Fruit fly (Drosophila melanogaster) whole organism, pupa: ENCODE data around the gene CG5068.

Experiments used
- CG10348 ChIP-seq: fragments of 200-800 bp; sonication (Bioruptor generic); IDR thresholded peaks from 2 replicates; pipeline ENCODE4 v1.3.6; 2022; ENCODE audit warnings: missing biosample characterization, missing genetic modification characterization
- CG12605 ChIP-seq: fragments of 200-800 bp; sonication (Bioruptor generic); IDR thresholded peaks from 2 replicates; pipeline ENCODE4 v1.3.6; 2022; ENCODE audit warnings: missing biosample characterization, missing genetic modification characterization
- CG13204 ChIP-seq: fragments of 200-800 bp; sonication (Bioruptor generic); optimal IDR thresholded peaks from 2 replicates; lab custom pipeline; 2018; ENCODE audit warnings: missing biosample characterization, mild to moderate bottlenecking, missing genetic modification characterization, moderate library complexity
- CG14655 ChIP-seq: fragments of 200-800 bp; sonication (Bioruptor generic); optimal IDR thresholded peaks from 3 replicates; lab custom pipeline; 2017; ENCODE audit warnings: mild to moderate bottlenecking, missing biosample characterization, missing genetic modification reagents, missing genetic modification characterization
- CG15710 ChIP-seq: fragments of 200-800 bp; sonication (Bioruptor generic); optimal IDR thresholded peaks from 2 replicates; lab custom pipeline; 2018; ENCODE audit warnings: missing biosample characterization, mild to moderate bottlenecking, missing genetic modification characterization, moderate library complexity
- CG17806 ChIP-seq: fragments of 200-800 bp; sonication (Bioruptor generic); optimal IDR thresholded peaks from 2 replicates; lab custom pipeline; 2018; ENCODE audit warnings: missing biosample characterization, mild to moderate bottlenecking, missing genetic modification characterization, moderate library complexity
- CG32121 ChIP-seq: fragments of 200-800 bp; sonication (Bioruptor generic); IDR thresholded peaks from 2 replicates; pipeline ENCODE4 v1.3.6; 2022; ENCODE audit warnings: missing biosample characterization, missing genetic modification characterization
- CG34367 ChIP-seq: fragments of 200-800 bp; sonication (Bioruptor generic); optimal IDR thresholded peaks from 2 replicates; lab custom pipeline; 2018; ENCODE audit warnings: missing biosample characterization, mild to moderate bottlenecking, missing genetic modification characterization
- CG4496 ChIP-seq: fragments of 200-800 bp; sonication (Bioruptor generic); IDR thresholded peaks from 3 replicates; pipeline ENCODE4 v1.3.6; 2022; ENCODE audit warnings: missing biosample characterization, missing genetic modification characterization
- CG8159 ChIP-seq: fragments of 200-800 bp; sonication (Bioruptor generic); optimal IDR thresholded peaks from 3 replicates; lab custom pipeline; 2018; ENCODE audit warnings: missing biosample characterization, mild to moderate bottlenecking, missing genetic modification characterization, moderate library complexity
- CG8301 ChIP-seq: fragments of 200-800 bp; sonication (Bioruptor generic); optimal IDR thresholded peaks from 2 replicates; lab custom pipeline; 2018; ENCODE audit warnings: missing biosample characterization, mild to moderate bottlenecking, missing genetic modification characterization
- CG9948 ChIP-seq: fragments of 200-800 bp; sonication (Bioruptor generic); optimal IDR thresholded peaks from 2 replicates; lab custom pipeline; 2018; ENCODE audit warnings: missing biosample characterization, mild to moderate bottlenecking, missing genetic modification characterization, moderate library complexity
- D1 ChIP-seq: fragments of 200-800 bp; sonication (Bioruptor generic); optimal IDR thresholded peaks from 2 replicates; lab custom pipeline; 2018; ENCODE audit warnings: missing biosample characterization, mild to moderate bottlenecking, missing genetic modification characterization, moderate library complexity
- EcR ChIP-seq: fragments of 200-800 bp; sonication (Bioruptor generic); optimal IDR thresholded peaks from 3 replicates; lab custom pipeline; 2019; ENCODE audit warnings: missing biosample characterization, missing genetic modification characterization, mild to moderate bottlenecking, moderate library complexity, missing genetic modification reagents
- Ets98B ChIP-seq: fragments of 200-800 bp; sonication (Bioruptor generic); IDR thresholded peaks from 2 replicates; pipeline ENCODE4 v1.3.6; 2022; ENCODE audit warnings: missing biosample characterization, missing genetic modification characterization
- Pif1A ChIP-seq: fragments of 200-800 bp; sonication (Bioruptor generic); optimal IDR thresholded peaks from 3 replicates; lab custom pipeline; 2016; ENCODE audit warnings: missing biosample characterization, missing genetic modification characterization
- Pif1B ChIP-seq: fragments of 200-800 bp; sonication (Bioruptor generic); optimal IDR thresholded peaks from 3 replicates; lab custom pipeline; 2016; ENCODE audit warnings: missing biosample characterization, missing genetic modification characterization
- Snoo ChIP-seq: fragments of 200-800 bp; sonication (Bioruptor generic); optimal IDR thresholded peaks from 3 replicates; lab custom pipeline; 2017; ENCODE audit warnings: missing biosample characterization, mild to moderate bottlenecking, missing genetic modification characterization, inconsistent platforms
- fd96Ca ChIP-seq: fragments of 200-800 bp; sonication (Bioruptor generic); IDR thresholded peaks from 3 replicates; pipeline ENCODE4 v1.3.6; 2022; ENCODE audit warnings: missing biosample characterization, missing genetic modification characterization
- gl ChIP-seq: fragments of 200-800 bp; sonication (Bioruptor generic); optimal IDR thresholded peaks from 2 replicates; lab custom pipeline; 2018; ENCODE audit warnings: missing biosample characterization, mild to moderate bottlenecking, missing genetic modification characterization
- rn ChIP-seq: fragments of 200-800 bp; sonication (Bioruptor generic); IDR thresholded peaks from 2 replicates; pipeline ENCODE4 v1.3.6; 2022; ENCODE audit warnings: missing biosample characterization, missing genetic modification characterization

The CG5068 gene

dm6 chr3L:9033999-9034626 lies 47.6 kb downstream of the CG5068 start:
- TF ChIP-seq CG14655 (GFP tag; lab: Kevin White, UChicago) (peak; percentile 59), CG13204 (GFP tag; lab: Kevin White, UChicago) (no peak), fd96Ca (GFP tag; lab: Robert Waterston, UW) (no peak), CG32121 (no peak), CG15710 (tag; lab: Kevin White, UChicago) (peak; percentile 32), Pif1B (peak; percentile 15), Snoo (peak; percentile 50), EcR (GFP tag; lab: Kevin White, UChicago) (no peak), rn (GFP tag; lab: Robert Waterston, UW) (no peak), gl (peak; percentile 61), CG17806 (tag; lab: Kevin White, UChicago) (peak; percentile 79), CG9948 (tag; lab: Kevin White, UChicago) (peak; percentile 74), CG12605 (GFP tag; lab: Robert Waterston, UW) (no peak; the same call in 1 of the 2 replicates), Pif1A (GFP tag; lab: Kevin White, UChicago) (peak; percentile 21), CG8159 (tag; lab: Kevin White, UChicago) (peak; percentile 84), Ets98B (GFP tag; lab: Robert Waterston, UW) (no peak), D1 (tag; lab: Kevin White, UChicago) (peak; percentile 20), CG34367 (no peak), CG10348 (GFP tag; lab: Robert Waterston, UW) (no peak), CG8301 (tag; lab: Kevin White, UChicago) (peak; percentile 61), CG4496 (GFP tag; lab: Robert Waterston, UW) (0 out of 3 replicates have a peak, but pooled peaks have one; percentile 28)

DNA sequence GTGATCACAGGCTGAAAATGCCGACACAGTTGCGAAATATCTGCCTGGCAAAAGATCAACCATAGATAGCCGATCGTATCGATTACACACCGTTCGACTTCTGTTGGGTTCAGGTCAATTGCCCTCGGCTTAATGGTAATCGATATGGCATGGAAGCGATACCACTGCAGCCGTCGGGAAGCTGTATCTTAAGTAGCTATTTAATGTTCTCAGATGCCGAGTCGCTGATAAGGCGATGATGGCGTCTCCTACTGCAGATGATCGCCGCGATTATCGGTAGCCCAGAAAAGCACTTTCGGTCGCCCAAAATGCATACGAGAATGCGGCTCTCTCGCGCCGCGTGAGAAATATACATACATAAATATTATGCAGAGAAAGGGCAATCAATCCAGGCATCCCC lies 51.1 kb downstream of the CG5068 start:
- no peak for TF ChIP-seq fd96Ca (GFP tag; lab: Robert Waterston, UW)
- no peak for TF ChIP-seq Pif1B
- TF ChIP-seq CG9948 (tag; lab: Kevin White, UChicago) = no peak
- TF ChIP-seq Pif1A (GFP tag; lab: Kevin White, UChicago) = no peak
